Fruit fly (Drosophila melanogaster): Measurements from ENCODE around the gene csw.

csw gene

dm6 chrX:2080367-2080927 is 13.6 kb upstream of the csw start, which contains the start of the genes CG16903 and Unc-76 (continued):
- TF ChIP-seq oc (tag; optimal IDR thresholded peaks at IDR 0.05) (peak; percentile 16), CG34224 (GFP tag; IDR thresholded peaks at IDR 0.05; ENCODE audit: partially characterized antibody) (no peak), CG14710 (tag; optimal IDR thresholded peaks at IDR 0.05) (peak; percentile 86), crc (GFP tag; optimal IDR thresholded peaks at IDR 0.05) (no peak), CG30431 (GFP tag; optimal IDR thresholded peaks at IDR 0.05) (no peak), sd (tag; optimal IDR thresholded peaks at IDR 0.05) (peak; percentile 48), amos (GFP tag; IDR thresholded peaks at IDR 0.05; ENCODE audit: partially characterized antibody) (peak; percentile 58), CG12071 (GFP tag; optimal IDR thresholded peaks at IDR 0.05) (peak; percentile 53), CG4328 (GFP tag; optimal IDR thresholded peaks at IDR 0.05) (no peak), sima (GFP tag; optimal IDR thresholded peaks at IDR 0.05) (no peak), Scr (GFP tag; IDR thresholded peaks at IDR 0.05; ENCODE audit: partially characterized antibody) (peak; percentile 39), CG11504 (tag; optimal IDR thresholded peaks at IDR 0.05) (peak; percentile 57), bbx (GFP tag; IDR thresholded peaks at IDR 0.05; ENCODE audit: partially characterized antibody) (peak; percentile 29; the same call in 1 of the 2 replicates), trem (tag; optimal IDR thresholded peaks at IDR 0.05) (peak; percentile 94), CG13775 (GFP tag; optimal IDR thresholded peaks at IDR 0.05) (peak; percentile 52), Hmr (GFP tag; optimal IDR thresholded peaks at IDR 0.05) (peak; percentile 89), Mad (GFP tag; optimal IDR thresholded peaks at IDR 0.05) (no peak), CG13296 (GFP tag; optimal IDR thresholded peaks at IDR 0.05) (peak; percentile 50), Dref (GFP tag; IDR thresholded peaks at IDR 0.05) (peak; percentile 79), grau (tag; optimal IDR thresholded peaks at IDR 0.05) (peak; percentile 51), esg (GFP tag; conservative IDR thresholded peaks at IDR 0.05) (no peak), CG30403 (GFP tag; optimal IDR thresholded peaks at IDR 0.05) (peak; percentile 14), CG11696 (GFP tag; IDR thresholded peaks at IDR 0.05) (no peak), ab (GFP tag; optimal IDR thresholded peaks at IDR 0.05) (no peak), Antp (GFP tag; optimal IDR thresholded peaks at IDR 0.05) (peak; percentile 6), gfzf (GFP tag; optimal IDR thresholded peaks at IDR 0.05) (peak; percentile 100), ewg (GFP tag; optimal IDR thresholded peaks at IDR 0.05) (peak; percentile 18), CG6272 (GFP tag; IDR thresholded peaks at IDR 0.05) (no peak), Nf-YC (tag; optimal IDR thresholded peaks at IDR 0.05) (peak; percentile 60), lab (GFP tag; optimal IDR thresholded peaks at IDR 0.05) (peak; percentile 43), Camta (GFP tag; optimal IDR thresholded peaks at IDR 0.05) (no peak), dm (GFP tag; optimal IDR thresholded peaks at IDR 0.05) (peak; percentile 60), Drgx (GFP tag; IDR thresholded peaks at IDR 0.05) (no peak), tna (GFP tag; IDR thresholded peaks at IDR 0.05; ENCODE audit: partially characterized antibody) (no peak), Elba2 (GFP tag; optimal IDR thresholded peaks at IDR 0.05) (peak; percentile 36), Bteb2 (GFP tag; optimal IDR thresholded peaks at IDR 0.05) (peak; percentile 1), CG8089 (GFP tag; optimal IDR thresholded peaks at IDR 0.05) (no peak), CG13624 (GFP tag; optimal IDR thresholded peaks at IDR 0.05) (peak; percentile 67), D19B (GFP tag; optimal IDR thresholded peaks at IDR 0.05) (no peak), CG11723 (GFP tag; optimal IDR thresholded peaks at IDR 0.05) (peak; percentile 39), CG1602 (GFP tag; optimal IDR thresholded peaks at IDR 0.05) (no peak), CG10462 (GFP tag; optimal IDR thresholded peaks at IDR 0.05) (no peak), jing (GFP tag; optimal IDR thresholded peaks at IDR 0.05) (no peak), p53 (GFP tag; optimal IDR thresholded peaks at IDR 0.05) (peak; percentile 66), hth (optimal IDR thresholded peaks at IDR 0.05) (no peak), crol (GFP tag; IDR thresholded peaks at IDR 0.05) (peak; percentile 73), nerfin-2 (GFP tag; IDR thresholded peaks at IDR 0.05; ENCODE audit: partially characterized antibody) (no peak), fu2 (GFP tag; optimal IDR thresholded peaks at IDR 0.05) (peak; percentile 6), Dp (GFP tag; optimal IDR thresholded peaks at IDR 0.05) (peak; percentile 65), CG2116 (GFP tag; optimal IDR thresholded peaks at IDR 0.05) (peak; percentile 97)

Data from whole organism, embryonic.